Worm (Caenorhabditis elegans) whole organism, mixed stage, embryonic: Measurements from ENCODE around the gene cpt-6.

ENCODE experiments used
- bed-3 ChIP-seq: fragments of 200-800 bp; sonication (Bioruptor generic); optimal IDR thresholded peaks from 3 replicates; lab custom pipeline; 2018; ENCODE audit warnings: mild to moderate bottlenecking, missing genetic modification characterization, moderate library complexity, missing compliant biosample characterization
- elt-1 ChIP-seq: sonication (generic microtip); optimal IDR thresholded peaks from 2 replicates; lab custom pipeline; 2017; ENCODE audit warnings: missing genetic modification characterization, mild to moderate bottlenecking, missing compliant biosample characterization, antibody characterized with exemption, moderate library complexity, borderline replicate concordance; ENCODE audit not compliant: insufficient read depth
- ham-2 ChIP-seq: fragments of 200-800 bp; sonication (Bioruptor generic); optimal IDR thresholded peaks from 2 replicates; lab custom pipeline; 2018; ENCODE audit warnings: mild to moderate bottlenecking, missing genetic modification characterization, missing compliant biosample characterization
- lin-32 ChIP-seq: fragments of 200-800 bp; sonication (Bioruptor generic); optimal IDR thresholded peaks from 2 replicates; lab custom pipeline; 2018; ENCODE audit warnings: mild to moderate bottlenecking, missing genetic modification characterization, missing compliant biosample characterization
- nhr-12 ChIP-seq: fragments of 150-350 bp; optimal IDR thresholded peaks from 2 replicates; lab custom pipeline; 2014; ENCODE audit warnings: missing biosample characterization, missing genetic modification characterization
- nhr-28 ChIP-seq: fragments of 150-350 bp; optimal IDR thresholded peaks from 2 replicates; lab custom pipeline; 2014; ENCODE audit warnings: missing biosample characterization, missing genetic modification characterization
- nhr-76 ChIP-seq: sonication (generic microtip); optimal IDR thresholded peaks from 2 replicates; lab custom pipeline; 2017; ENCODE audit warnings: missing biosample characterization, missing genetic modification characterization
- snpc-4 ChIP-seq: fragments of 150-350 bp; optimal IDR thresholded peaks from 2 replicates; lab custom pipeline; 2014; ENCODE audit warnings: missing biosample characterization, missing genetic modification characterization
- sptf-1 ChIP-seq: sonication (generic microtip); optimal IDR thresholded peaks from 2 replicates; lab custom pipeline; 2017; ENCODE audit warnings: mild to moderate bottlenecking, missing genetic modification characterization, moderate library complexity, missing compliant biosample characterization
- unc-62 ChIP-seq: fragments of 150-350 bp; optimal IDR thresholded peaks from 2 replicates; lab custom pipeline; 2014; ENCODE audit warnings: missing biosample characterization, missing genetic modification reagents, missing genetic modification characterization
- ztf-11 ChIP-seq: fragments of 150-350 bp; optimal IDR thresholded peaks from 2 replicates; lab custom pipeline; 2014; ENCODE audit warnings: missing biosample characterization, missing genetic modification characterization

ce11 chrV:6442037-6442436 lies 51.7 kb downstream of the cpt-6 start, which contains the start of gene T05H4.3:
- no peak for TF ChIP-seq snpc-4 (tag; lab: Kevin White, UChicago)
- TF ChIP-seq unc-62 (GFP tag; lab: Kevin White, UChicago): no peak
- TF ChIP-seq nhr-12 (tag; lab: Kevin White, UChicago): no peak
- TF ChIP-seq ztf-11 (tag; lab: Kevin White, UChicago): no peak
- TF ChIP-seq nhr-28 (tag; lab: Kevin White, UChicago): no peak
- no peak for TF ChIP-seq sptf-1 (tag; lab: Kevin White, UChicago)
- TF ChIP-seq elt-1 (tag; lab: Kevin White, UChicago): no peak
- TF ChIP-seq nhr-76 (tag; lab: Kevin White, UChicago): no peak
- no peak for TF ChIP-seq ham-2
- TF ChIP-seq lin-32 (GFP tag; lab: Kevin White, UChicago): no peak
- TF ChIP-seq bed-3 (GFP tag; lab: Kevin White, UChicago): no peak
